Worm (Caenorhabditis elegans) whole organism, early embryonic: ENCODE results near the gene srw-60.

Experiments
- B0310.2 ChIP-seq: sonication (generic microtip); optimal IDR thresholded peaks from 2 replicates; lab custom pipeline; 2016; ENCODE audit warnings: mild to moderate bottlenecking, missing genetic modification characterization, missing compliant biosample characterization
- F13C5.2 ChIP-seq: sonication (generic microtip); optimal IDR thresholded peaks from 2 replicates; lab custom pipeline; 2017; ENCODE audit warnings: mild to moderate bottlenecking, missing genetic modification characterization, inconsistent platforms, missing compliant biosample characterization
- aly-1 ChIP-seq: sonication (generic microtip); optimal IDR thresholded peaks from 2 replicates; lab custom pipeline; 2016; ENCODE audit warnings: missing genetic modification characterization, missing compliant biosample characterization
- ama-1 ChIP-seq: fragments of 150-350 bp; optimal IDR thresholded peaks from 2 replicates; lab custom pipeline; 2014
- ceh-13 ChIP-seq: fragments of 200-800 bp; sonication (Bioruptor generic); optimal IDR thresholded peaks from 2 replicates; lab custom pipeline; 2018; ENCODE audit warnings: mild to moderate bottlenecking, missing genetic modification characterization, missing compliant biosample characterization
- ceh-36 ChIP-seq: sonication (generic microtip); optimal IDR thresholded peaks from 2 replicates; lab custom pipeline; 2016; ENCODE audit warnings: missing genetic modification characterization, inconsistent platforms, missing compliant biosample characterization
- ets-7 ChIP-seq: sonication (generic microtip); optimal IDR thresholded peaks from 2 replicates; lab custom pipeline; 2016; ENCODE audit warnings: missing genotype, missing genetic modification characterization, missing compliant biosample characterization
- flt-1 ChIP-seq: fragments of 200-800 bp; sonication (Bioruptor generic); IDR thresholded peaks from 2 replicates; pipeline ENCODE4 v1.3.6; 2022; ENCODE audit warnings: missing genetic modification characterization, missing compliant biosample characterization
- hmbx-1 ChIP-seq: sonication (generic microtip); optimal IDR thresholded peaks from 2 replicates; lab custom pipeline; 2016; ENCODE audit warnings: mild to moderate bottlenecking, missing genetic modification characterization, missing compliant biosample characterization
- hmg-4 ChIP-seq: fragments of 200-800 bp; sonication (Bioruptor generic); optimal IDR thresholded peaks from 2 replicates; lab custom pipeline; 2018; ENCODE audit warnings: mild to moderate bottlenecking, missing genetic modification characterization, missing compliant biosample characterization
- hnd-1 ChIP-seq: sonication (generic microtip); optimal IDR thresholded peaks from 2 replicates; lab custom pipeline; 2016; ENCODE audit warnings: missing genetic modification characterization, missing compliant biosample characterization
- pes-1 ChIP-seq: fragments of 200-800 bp; sonication (Bioruptor generic); IDR thresholded peaks from 2 replicates; pipeline ENCODE4 v1.3.6; 2022; ENCODE audit warnings: missing genetic modification reagents, missing genetic modification characterization, missing compliant biosample characterization
- scrt-1 ChIP-seq: fragments of 200-800 bp; sonication (Bioruptor generic); IDR thresholded peaks from 2 replicates; pipeline ENCODE4 v1.3.6; 2022; ENCODE audit warnings: missing genetic modification characterization, missing compliant biosample characterization
- sea-1 ChIP-seq: fragments of 200-800 bp; sonication (Bioruptor generic); conservative IDR thresholded peaks from 2 replicates; pipeline ENCODE4 v1.3.6; 2022; ENCODE audit warnings: missing genetic modification characterization, missing compliant biosample characterization
- tbx-11 ChIP-seq: fragments of 200-800 bp; sonication (Bioruptor generic); IDR thresholded peaks from 2 replicates; pipeline ENCODE4 v1.3.6; 2022; ENCODE audit warnings: missing genetic modification characterization, missing compliant biosample characterization
- tbx-37 ChIP-seq: fragments of 200-800 bp; sonication (Bioruptor generic); conservative IDR thresholded peaks from 2 replicates; pipeline ENCODE4 v1.3.6; 2022; ENCODE audit warnings: missing genetic modification reagents, missing genetic modification characterization, missing compliant biosample characterization
- tra-4 ChIP-seq: sonication (generic microtip); optimal IDR thresholded peaks from 2 replicates; lab custom pipeline; 2017; ENCODE audit warnings: missing genetic modification characterization, missing compliant biosample characterization

The srw-60 gene

ce11 chrII:2963619-2964018 is 5.2 kb downstream of the srw-60 start:
- TF ChIP-seq aly-1 (tag; lab: Kevin White, UChicago) (no peak), ceh-13 (GFP tag; lab: Kevin White, UChicago) (no peak), F13C5.2 (no peak), sea-1 (no peak), tra-4 (tag; lab: Kevin White, UChicago) (no peak), hmbx-1 (no peak), hmg-4 (no peak), tbx-37 (GFP tag; lab: Robert Waterston, UW) (no peak), flt-1 (GFP tag; lab: Robert Waterston, UW) (no peak), tbx-11 (no peak), pes-1 (GFP tag; lab: Robert Waterston, UW) (no peak), ama-1 (lab: Kevin White, UChicago) (no peak), hnd-1 (tag; lab: Kevin White, UChicago) (no peak)

- TF ChIP-seq hmg-4 (no peak), aly-1 (tag; lab: Kevin White, UChicago) (no peak), hnd-1 (tag; lab: Kevin White, UChicago) (no peak), ceh-36 (tag; lab: Kevin White, UChicago) (no peak), flt-1 (GFP tag; lab: Robert Waterston, UW) (no peak), pes-1 (GFP tag; lab: Robert Waterston, UW) (no peak), tra-4 (tag; lab: Kevin White, UChicago) (no peak), sea-1 (no peak), B0310.2 (tag; lab: Kevin White, UChicago) (no peak), ets-7 (tag; lab: Kevin White, UChicago) (no peak), tbx-37 (GFP tag; lab: Robert Waterston, UW) (no peak), hmbx-1 (no peak), F13C5.2 (no peak)
These were observed 7.0 kb downstream of the srw-60 start for ce11 chrII:2965215-2965998.

ce11 chrII:2966350-2966749 is 7.9 kb downstream of the srw-60 start:
- TF ChIP-seq hmbx-1 (no peak), B0310.2 (tag; lab: Kevin White, UChicago) (no peak), hmg-4 (no peak), ets-7 (tag; lab: Kevin White, UChicago) (no peak), pes-1 (GFP tag; lab: Robert Waterston, UW) (no peak), aly-1 (tag; lab: Kevin White, UChicago) (no peak), tbx-37 (GFP tag; lab: Robert Waterston, UW) (no peak), scrt-1 (GFP tag; lab: Robert Waterston, UW) (no peak), tbx-11 (no peak), ama-1 (lab: Kevin White, UChicago) (no peak), ceh-36 (tag; lab: Kevin White, UChicago) (no peak)

ce11 chrII:2967064-2967463 is 8.7 kb downstream of the srw-60 start:
- TF ChIP-seq pes-1 (GFP tag; lab: Robert Waterston, UW), result no peak
- TF ChIP-seq tbx-37 (GFP tag; lab: Robert Waterston, UW), result no peak
- no peak for TF ChIP-seq hmg-4
- TF ChIP-seq flt-1 (GFP tag; lab: Robert Waterston, UW), result no peak
- TF ChIP-seq hmbx-1, result no peak
- no peak for TF ChIP-seq scrt-1 (GFP tag; lab: Robert Waterston, UW)
- no peak for TF ChIP-seq tra-4 (tag; lab: Kevin White, UChicago)
- TF ChIP-seq hnd-1 (tag; lab: Kevin White, UChicago), result no peak

ce11 chrII:2973940-2974402 is 15.6 kb downstream of the srw-60 start:
- TF ChIP-seq aly-1 (tag; lab: Kevin White, UChicago) (no peak), tbx-37 (GFP tag; lab: Robert Waterston, UW) (no peak), F13C5.2 (peak; percentile 11), pes-1 (GFP tag; lab: Robert Waterston, UW) (0 out of 2 replicates have a peak, but pooled peaks have one; percentile 29), flt-1 (GFP tag; lab: Robert Waterston, UW) (peak; percentile 21; the same call in 1 of the 2 replicates), ceh-13 (GFP tag; lab: Kevin White, UChicago) (no peak), hnd-1 (tag; lab: Kevin White, UChicago) (no peak), hmg-4 (peak; percentile 9), B0310.2 (tag; lab: Kevin White, UChicago) (no peak)

- TF ChIP-seq flt-1 (GFP tag; lab: Robert Waterston, UW), result no peak
- TF ChIP-seq pes-1 (GFP tag; lab: Robert Waterston, UW), result no peak
- no peak for TF ChIP-seq tbx-11
- TF ChIP-seq ets-7 (tag; lab: Kevin White, UChicago), result no peak
- TF ChIP-seq scrt-1 (GFP tag; lab: Robert Waterston, UW), result no peak
- no peak for TF ChIP-seq ama-1 (lab: Kevin White, UChicago)
- TF ChIP-seq hnd-1 (tag; lab: Kevin White, UChicago), result no peak
- no peak for TF ChIP-seq aly-1 (tag; lab: Kevin White, UChicago)
- TF ChIP-seq ceh-13 (GFP tag; lab: Kevin White, UChicago), result no peak
- TF ChIP-seq tra-4 (tag; lab: Kevin White, UChicago), result no peak
These were observed 17.3 kb downstream of the srw-60 start for ce11 chrII:2975561-2976230.

- TF ChIP-seq hmbx-1 (no peak), tbx-37 (GFP tag; lab: Robert Waterston, UW) (no peak), sea-1 (no peak), B0310.2 (tag; lab: Kevin White, UChicago) (no peak), aly-1 (tag; lab: Kevin White, UChicago) (no peak), ets-7 (tag; lab: Kevin White, UChicago) (no peak), scrt-1 (GFP tag; lab: Robert Waterston, UW) (no peak), pes-1 (GFP tag; lab: Robert Waterston, UW) (no peak), ama-1 (lab: Kevin White, UChicago) (no peak), hmg-4 (no peak), flt-1 (GFP tag; lab: Robert Waterston, UW) (no peak), tbx-11 (no peak), hnd-1 (tag; lab: Kevin White, UChicago) (no peak), ceh-13 (GFP tag; lab: Kevin White, UChicago) (no peak), tra-4 (tag; lab: Kevin White, UChicago) (no peak), F13C5.2 (no peak), ceh-36 (tag; lab: Kevin White, UChicago) (no peak)
These were observed 18.2 kb downstream of the srw-60 start, which contains the start of gene nhr-88 for ce11 chrII:2976597-2976996. Gene nhr-88, plus strand, starts transcription at chrII:2976639.
